Fruit fly (Drosophila melanogaster) whole organism, embryonic: ENCODE data around the gene CAH7.
A peak's percentile ranks its signal among the peaks of the same experiment; 100 is the strongest.

Experiments used
- CG10209 ChIP-seq: fragments of 200-800 bp; sonication (Bioruptor generic); optimal IDR thresholded peaks from 3 replicates; lab custom pipeline; 2017; ENCODE audit warnings: missing biosample characterization, mild to moderate bottlenecking, missing genetic modification characterization, missing genetic modification reagents
- CG10274 ChIP-seq: fragments of 200-800 bp; sonication (Bioruptor generic); optimal IDR thresholded peaks from 3 replicates; lab custom pipeline; 2017; ENCODE audit warnings: missing biosample characterization, mild to moderate bottlenecking, missing genetic modification characterization
- CG10979 ChIP-seq: fragments of 200-800 bp; sonication (Bioruptor generic); optimal IDR thresholded peaks from 2 replicates; lab custom pipeline; 2018; ENCODE audit warnings: missing biosample characterization, mild to moderate bottlenecking, missing genetic modification characterization, moderate library complexity
- CG13894 ChIP-seq: fragments of 200-800 bp; sonication (Bioruptor generic); optimal IDR thresholded peaks from 3 replicates; lab custom pipeline; 2018; ENCODE audit warnings: missing biosample characterization, mild to moderate bottlenecking, missing genetic modification characterization, moderate library complexity
- CG14710 ChIP-seq: fragments of 200-800 bp; sonication (Bioruptor generic); optimal IDR thresholded peaks from 3 replicates; lab custom pipeline; 2019; ENCODE audit warnings: missing biosample characterization, mild to moderate bottlenecking, missing genetic modification characterization, moderate library complexity
- CG14860 ChIP-seq: fragments of 200-800 bp; sonication (Bioruptor generic); IDR thresholded peaks from 3 replicates; pipeline ENCODE4 v1.3.6; 2022; ENCODE audit warnings: missing biosample characterization, missing genetic modification characterization; ENCODE audit not compliant: partially characterized antibody
- CG2116 ChIP-seq: fragments of 200-800 bp; sonication (Bioruptor generic); optimal IDR thresholded peaks from 3 replicates; lab custom pipeline; 2018; ENCODE audit warnings: missing biosample characterization, mild to moderate bottlenecking, missing genetic modification characterization
- CG30403 ChIP-seq: fragments of 200-800 bp; sonication (Bioruptor generic); optimal IDR thresholded peaks from 3 replicates; lab custom pipeline; 2016; ENCODE audit warnings: missing biosample characterization, missing genetic modification characterization
- CG32772 ChIP-seq: fragments of 200-800 bp; sonication (Bioruptor generic); IDR thresholded peaks from 2 replicates; pipeline ENCODE4 v1.3.6; 2022; ENCODE audit warnings: missing biosample characterization, missing genetic modification characterization
- CG7357 ChIP-seq: fragments of 200-800 bp; sonication (Bioruptor generic); IDR thresholded peaks from 3 replicates; pipeline ENCODE4 v1.3.6; 2022; ENCODE audit warnings: missing biosample characterization, missing genetic modification characterization
- CG7372 ChIP-seq: fragments of 200-800 bp; sonication (Bioruptor generic); IDR thresholded peaks from 2 replicates; pipeline ENCODE4 v1.3.6; 2022; ENCODE audit warnings: missing biosample characterization, missing genetic modification characterization
- CG7839 ChIP-seq: fragments of 200-800 bp; sonication (Bioruptor generic); optimal IDR thresholded peaks from 3 replicates; lab custom pipeline; 2018; ENCODE audit warnings: missing biosample characterization, mild to moderate bottlenecking, missing genetic modification characterization, moderate library complexity
- CG8924 ChIP-seq: fragments of 200-800 bp; optimal IDR thresholded peaks from 3 replicates; lab custom pipeline; 2019; ENCODE audit warnings: missing biosample characterization, mild to moderate bottlenecking, missing genetic modification characterization, moderate library complexity
- CG8944 ChIP-seq: fragments of 200-800 bp; sonication (Bioruptor generic); optimal IDR thresholded peaks from 3 replicates; lab custom pipeline; 2016; ENCODE audit warnings: missing biosample characterization, missing genetic modification characterization
- Camta ChIP-seq: fragments of 200-800 bp; sonication (Bioruptor generic); optimal IDR thresholded peaks from 2 replicates; lab custom pipeline; 2016; ENCODE audit warnings: missing biosample characterization, missing genetic modification characterization
- D ChIP-seq, 2 experiments: fragments of 200-800 bp in 1 of 2; fragments of >200 bp in 1 of 2; sonication (Bioruptor generic) in 1 of 2; optimal IDR thresholded peaks; 2 replicates in 1 of 2; 3 replicates in 1 of 2; lab custom pipeline; 2017; ENCODE audit warnings: mild to moderate bottlenecking in 1 of 2, missing biosample characterization in 1 of 2, missing genetic modification characterization in 1 of 2, missing genetic modification reagents in 1 of 2
- Dp ChIP-seq: fragments of 200-800 bp; sonication (Bioruptor generic); optimal IDR thresholded peaks from 2 replicates; lab custom pipeline; 2018; ENCODE audit warnings: missing biosample characterization, mild to moderate bottlenecking, missing genetic modification characterization, moderate library complexity
- Ets65A ChIP-seq: fragments of 200-800 bp; sonication (Bioruptor generic); peaks from one replicate; lab custom pipeline; 2016; ENCODE audit warnings: missing biosample characterization, missing genetic modification characterization
- Fer2 ChIP-seq: fragments of 200-800 bp; sonication (Bioruptor generic); optimal IDR thresholded peaks from 2 replicates; lab custom pipeline; 2018; ENCODE audit warnings: missing biosample characterization, mild to moderate bottlenecking, missing genetic modification characterization, moderate library complexity
- HLHmδ ChIP-seq: fragments of 200-800 bp; sonication (Bioruptor generic); optimal IDR thresholded peaks from 2 replicates; lab custom pipeline; 2018; ENCODE audit warnings: missing biosample characterization, mild to moderate bottlenecking, missing genetic modification characterization, moderate library complexity
- Lhr ChIP-seq: fragments of 200-800 bp; sonication (Bioruptor generic); optimal IDR thresholded peaks from 3 replicates; lab custom pipeline; 2017; ENCODE audit warnings: mild to moderate bottlenecking, missing biosample characterization, missing genetic modification reagents, missing genetic modification characterization
- Optix ChIP-seq: fragments of 200-800 bp; sonication (Bioruptor generic); IDR thresholded peaks from 3 replicates; pipeline ENCODE4 v1.3.6; 2022; ENCODE audit warnings: missing biosample characterization, missing genetic modification characterization
- Ravus ChIP-seq: fragments of 200-800 bp; sonication (Bioruptor generic); IDR thresholded peaks from 2 replicates; pipeline ENCODE4 v1.3.6; 2022; ENCODE audit warnings: missing biosample characterization, missing genetic modification characterization
- Rfx ChIP-seq: fragments of 200-800 bp; sonication (Bioruptor generic); IDR thresholded peaks from 2 replicates; pipeline ENCODE4 v1.3.6; 2022; ENCODE audit warnings: missing biosample characterization, missing genetic modification characterization
- Side ChIP-seq: fragments of 200-800 bp; sonication (Bioruptor generic); optimal IDR thresholded peaks from 2 replicates; lab custom pipeline; 2016; ENCODE audit warnings: missing biosample characterization, missing genetic modification characterization
- Ssrp ChIP-seq: fragments of 200-800 bp; sonication (Bioruptor generic); optimal IDR thresholded peaks from 2 replicates; lab custom pipeline; 2018; ENCODE audit warnings: missing biosample characterization, mild to moderate bottlenecking, missing genetic modification characterization, moderate library complexity
- Usf ChIP-seq: fragments of 200-800 bp; sonication (Bioruptor generic); optimal IDR thresholded peaks from 2 replicates; lab custom pipeline; 2017; ENCODE audit warnings: missing genotype, missing biosample characterization, missing genetic modification characterization
- bsh ChIP-seq, 2 experiments: fragments of 200-800 bp; sonication (Bioruptor generic); optimal IDR thresholded peaks; 2 replicates each; lab custom pipeline; 2017 to 2018; ENCODE audit warnings: mild to moderate bottlenecking in 2 of 2, missing biosample characterization in 2 of 2, missing genetic modification characterization in 2 of 2, moderate library complexity in 1 of 2
- cad ChIP-seq: fragments of >200 bp; optimal IDR thresholded peaks from 2 replicates; lab custom pipeline; 2017; ENCODE audit warnings: missing biosample characterization, missing genetic modification characterization
- cg ChIP-seq: fragments of 200-800 bp; sonication (Bioruptor generic); optimal IDR thresholded peaks from 3 replicates; lab custom pipeline; 2019; ENCODE audit warnings: missing biosample characterization, mild to moderate bottlenecking, missing genetic modification characterization, moderate library complexity
- corto ChIP-seq: fragments of 200-800 bp; sonication (Bioruptor generic); optimal IDR thresholded peaks from 2 replicates; lab custom pipeline; 2016; ENCODE audit warnings: missing biosample characterization, mild to moderate bottlenecking, missing genetic modification characterization, moderate library complexity
- crc ChIP-seq: fragments of 200-800 bp; sonication (Bioruptor generic); optimal IDR thresholded peaks from 2 replicates; lab custom pipeline; 2016; ENCODE audit warnings: missing biosample characterization, missing genetic modification characterization
- cwo ChIP-seq: fragments of 200-800 bp; sonication (Bioruptor generic); optimal IDR thresholded peaks from 3 replicates; lab custom pipeline; 2017; ENCODE audit warnings: missing biosample characterization, missing genetic modification characterization, mild to moderate bottlenecking, moderate library complexity, missing genetic modification reagents
- dan ChIP-seq: fragments of 200-800 bp; sonication (Bioruptor generic); IDR thresholded peaks from 2 replicates; pipeline ENCODE4 v1.3.6; 2022; ENCODE audit warnings: missing biosample characterization, missing genetic modification characterization
- dm ChIP-seq: fragments of 200-800 bp; sonication (Bioruptor generic); optimal IDR thresholded peaks from 3 replicates; lab custom pipeline; 2016; ENCODE audit warnings: missing biosample characterization, missing genetic modification characterization
- dmrt11E ChIP-seq: fragments of 200-800 bp; sonication (Bioruptor generic); optimal IDR thresholded peaks from 3 replicates; lab custom pipeline; 2018; ENCODE audit warnings: missing biosample characterization, mild to moderate bottlenecking, missing genetic modification characterization, moderate library complexity
- ems ChIP-seq: fragments of 200-800 bp; sonication (Bioruptor generic); optimal IDR thresholded peaks from 3 replicates; lab custom pipeline; 2016; ENCODE audit warnings: missing biosample characterization, missing genetic modification characterization
- en ChIP-seq: fragments of 200-800 bp; sonication (Bioruptor generic); optimal IDR thresholded peaks from 2 replicates; lab custom pipeline; 2016; ENCODE audit warnings: missing biosample characterization, missing genetic modification characterization
- eve ChIP-seq, 2 experiments: fragments of >200 bp; optimal IDR thresholded peaks; 2 replicates each; lab custom pipeline; 2017; ENCODE audit warnings: missing biosample characterization in 2 of 2, missing genetic modification characterization in 2 of 2
- exex ChIP-seq: fragments of 200-800 bp; sonication (Bioruptor generic); optimal IDR thresholded peaks from 4 replicates; lab custom pipeline; 2018; ENCODE audit warnings: missing biosample characterization, mild to moderate bottlenecking, missing genetic modification characterization, moderate library complexity
- kah ChIP-seq: fragments of 200-800 bp; sonication (Bioruptor generic); optimal IDR thresholded peaks from 2 replicates; lab custom pipeline; 2018; ENCODE audit warnings: missing biosample characterization, mild to moderate bottlenecking, missing genetic modification characterization
- onecut ChIP-seq: fragments of 200-800 bp; sonication (Bioruptor generic); IDR thresholded peaks from 2 replicates; pipeline ENCODE4 v1.3.6; 2022; ENCODE audit warnings: missing biosample characterization, missing genetic modification characterization
- sd ChIP-seq: fragments of 200-800 bp; sonication (Bioruptor generic); optimal IDR thresholded peaks from 3 replicates; lab custom pipeline; 2018; ENCODE audit warnings: missing biosample characterization, mild to moderate bottlenecking, missing genetic modification characterization, moderate library complexity
- sens-2 ChIP-seq: fragments of 200-800 bp; sonication (Bioruptor generic); IDR thresholded peaks from 2 replicates; pipeline ENCODE4 v1.3.6; 2022; ENCODE audit warnings: missing biosample characterization, missing genetic modification characterization
- slp2 ChIP-seq: fragments of 200-800 bp; sonication (Bioruptor generic); optimal IDR thresholded peaks from 2 replicates; lab custom pipeline; 2016; ENCODE audit warnings: missing biosample characterization, missing genetic modification characterization
- sob ChIP-seq: fragments of 200-800 bp; sonication (Bioruptor generic); IDR thresholded peaks from 2 replicates; pipeline ENCODE4 v1.3.6; 2022; ENCODE audit warnings: missing biosample characterization, missing genetic modification characterization
- tna ChIP-seq: fragments of 200-800 bp; sonication (Bioruptor generic); IDR thresholded peaks from 2 replicates; pipeline ENCODE4 v1.3.6; 2022; ENCODE audit warnings: missing biosample characterization, missing genetic modification characterization; ENCODE audit not compliant: partially characterized antibody
- tx ChIP-seq: fragments of 200-800 bp; sonication (Bioruptor generic); optimal IDR thresholded peaks from 2 replicates; lab custom pipeline; 2016; ENCODE audit warnings: missing biosample characterization, missing genetic modification characterization
- wor ChIP-seq: fragments of 200-800 bp; sonication (Bioruptor generic); IDR thresholded peaks from 2 replicates; pipeline ENCODE4 v1.3.6; 2022; ENCODE audit warnings: missing biosample characterization, missing genetic modification characterization
- zfh2 ChIP-seq: fragments of 200-800 bp; sonication (Bioruptor generic); optimal IDR thresholded peaks from 2 replicates; lab custom pipeline; 2016; ENCODE audit warnings: missing biosample characterization, missing genetic modification characterization

Gene CAH7

dm6 chr3R:10168483-10169064, 56.5 kb downstream of the CAH7 start (continued):
- no peak for TF ChIP-seq dan (GFP tag; lab: Robert Waterston, UW)
- no peak for TF ChIP-seq kah (GFP tag; lab: Kevin White, UChicago)
- no peak for TF ChIP-seq wor
- no peak for TF ChIP-seq CG10274
- peak; percentile 48; the same call in 1 of the 2 replicates for TF ChIP-seq Rfx (GFP tag; lab: Robert Waterston, UW)
- no peak for TF ChIP-seq CG32772
- TF ChIP-seq Ravus (GFP tag; lab: Robert Waterston, UW), result no peak; the same call in 1 of the 2 replicates
- no peak for TF ChIP-seq HLHmδ
- TF ChIP-seq Optix, result no peak
- peak; percentile 21 for TF ChIP-seq CG10209 (GFP tag; lab: Kevin White, UChicago)
- TF ChIP-seq Usf (GFP tag; lab: Kevin White, UChicago), result peak; percentile 23
- TF ChIP-seq onecut (GFP tag; lab: Robert Waterston, UW), result no peak
- no peak for TF ChIP-seq Dp
- TF ChIP-seq cad (GFP tag; lab: Kevin White, UChicago), result no peak
- peak; percentile 39 for TF ChIP-seq Camta
- no peak for TF ChIP-seq exex (tag; lab: Kevin White, UChicago)
- no peak for TF ChIP-seq Fer2 (tag; lab: Kevin White, UChicago)
- peak; percentile 10 for TF ChIP-seq CG2116
- peak; percentile 62 for TF ChIP-seq Ets65A (GFP tag; lab: Kevin White, UChicago)
- TF ChIP-seq tx (GFP tag; lab: Kevin White, UChicago), result no peak
- TF ChIP-seq CG8924 (tag; lab: Kevin White, UChicago), result peak; percentile 10
- TF ChIP-seq zfh2 (GFP tag; lab: Kevin White, UChicago), result no peak
- no peak for TF ChIP-seq sd (tag; lab: Kevin White, UChicago)
- no peak for TF ChIP-seq CG14710 (tag; lab: Kevin White, UChicago)
- TF ChIP-seq slp2 (GFP tag; lab: Kevin White, UChicago), result no peak
- no peak for TF ChIP-seq ems (GFP tag; lab: Kevin White, UChicago)
- peak; percentile 55 for TF ChIP-seq dmrt11E
- no peak for TF ChIP-seq Lhr (GFP tag; lab: Kevin White, UChicago)
- TF ChIP-seq cg, result no peak
- TF ChIP-seq corto (GFP tag; lab: Kevin White, UChicago), result peak; percentile 3
- TF ChIP-seq CG7357 (GFP tag; lab: Robert Waterston, UW), result no peak
- TF ChIP-seq D (optimal IDR thresholded peaks at IDR 0.05; lab: Kevin White, UChicago), result no peak
- peak; percentile 10 for TF ChIP-seq D (GFP tag; optimal IDR thresholded peaks at IDR 0.05; lab: Kevin White, UChicago)
- no peak for TF ChIP-seq eve (GFP tag; optimal IDR thresholded peaks at IDR 0.05; lab: Kevin White, UChicago)
- peak; percentile 15 for TF ChIP-seq Side (GFP tag; lab: Kevin White, UChicago)
- TF ChIP-seq CG7839 (tag; lab: Kevin White, UChicago), result peak; percentile 36
- peak; percentile 52 for TF ChIP-seq crc (GFP tag; lab: Kevin White, UChicago)
- no peak for TF ChIP-seq en
- TF ChIP-seq CG13894 (tag; lab: Kevin White, UChicago), result no peak
- peak in 1 of 2 experiments; percentile 63 for TF ChIP-seq bsh (GFP tag; optimal IDR thresholded peaks at IDR 0.05; lab: Kevin White, UChicago)
- TF ChIP-seq cwo (GFP tag; lab: Kevin White, UChicago), result peak; percentile 14
- TF ChIP-seq sens-2 (GFP tag; lab: Robert Waterston, UW), result no peak
- TF ChIP-seq CG14860 (GFP tag; lab: Robert Waterston, UW), result no peak
- peak; percentile 29 for TF ChIP-seq CG30403 (GFP tag; lab: Kevin White, UChicago)
- TF ChIP-seq CG8944 (GFP tag; lab: Kevin White, UChicago), result peak; percentile 29
- no peak for TF ChIP-seq CG7372 (GFP tag; lab: Robert Waterston, UW)
- no peak for TF ChIP-seq dm (GFP tag; lab: Kevin White, UChicago)
- 0 out of 2 replicates have a peak, but pooled peaks have one; percentile 35 for TF ChIP-seq sob (GFP tag; lab: Robert Waterston, UW)
- no peak for TF ChIP-seq CG10979 (tag; lab: Kevin White, UChicago)
- TF ChIP-seq Ssrp (tag; lab: Kevin White, UChicago), result peak; percentile 18
- TF ChIP-seq tna (GFP tag; lab: Robert Waterston, UW), result no peak
